Fruit fly (Drosophila melanogaster) whole organism, embryonic: ENCODE data around the gene CG9130.
A peak's percentile ranks its signal among the peaks of the same experiment; 100 is the strongest.

Source experiments
- Awh ChIP-seq: fragments of 200-800 bp; sonication (Bioruptor generic); IDR thresholded peaks from 2 replicates; pipeline ENCODE4, ENCODE4 v1.3.6; 2022; ENCODE audit warnings: missing biosample characterization, missing genetic modification characterization
- CG10267 ChIP-seq: fragments of 200-800 bp; sonication (Bioruptor generic); optimal IDR thresholded peaks from 2 replicates; lab custom pipeline; 2018; ENCODE audit warnings: missing biosample characterization, mild to moderate bottlenecking, missing genetic modification characterization, moderate library complexity
- CG11456 ChIP-seq: fragments of 200-800 bp; sonication (Bioruptor generic); IDR thresholded peaks from 3 replicates; pipeline ENCODE4 v1.3.6; 2022; ENCODE audit warnings: missing biosample characterization, missing genetic modification characterization
- CG12659 ChIP-seq: fragments of 200-800 bp; sonication (Bioruptor generic); optimal IDR thresholded peaks from 3 replicates; lab custom pipeline; 2017; ENCODE audit warnings: mild to moderate bottlenecking, missing biosample characterization, missing genetic modification reagents, missing genetic modification characterization
- CG13424 ChIP-seq: fragments of 200-800 bp; sonication (Bioruptor generic); optimal IDR thresholded peaks from 2 replicates; lab custom pipeline; 2019; ENCODE audit warnings: missing biosample characterization, mild to moderate bottlenecking, missing genetic modification characterization, moderate library complexity
- CG14441 ChIP-seq: fragments of 200-800 bp; sonication (Bioruptor generic); IDR thresholded peaks from 2 replicates; pipeline ENCODE4 v1.3.6; 2022; ENCODE audit warnings: missing biosample characterization, missing genetic modification characterization
- CG14965 ChIP-seq: fragments of 200-800 bp; sonication (Bioruptor generic); optimal IDR thresholded peaks from 2 replicates; lab custom pipeline; 2016; ENCODE audit warnings: missing biosample characterization, missing genetic modification characterization, borderline replicate concordance
- CG15514 ChIP-seq: fragments of 200-800 bp; sonication (Bioruptor generic); optimal IDR thresholded peaks from 3 replicates; lab custom pipeline; 2017; ENCODE audit warnings: missing biosample characterization, missing genetic modification characterization, mild to moderate bottlenecking, moderate library complexity, missing genetic modification reagents
- CG15601 ChIP-seq: fragments of 200-800 bp; sonication (Bioruptor generic); optimal IDR thresholded peaks from 3 replicates; lab custom pipeline; 2019; ENCODE audit warnings: missing biosample characterization, mild to moderate bottlenecking, missing genetic modification characterization, moderate library complexity
- CG1602 ChIP-seq: fragments of 200-800 bp; sonication (Bioruptor generic); optimal IDR thresholded peaks from 3 replicates; lab custom pipeline; 2016; ENCODE audit warnings: missing biosample characterization, missing genetic modification characterization
- CG18262 ChIP-seq: fragments of 200-800 bp; optimal IDR thresholded peaks from 3 replicates; lab custom pipeline; 2019; ENCODE audit warnings: missing biosample characterization, mild to moderate bottlenecking, missing genetic modification characterization, moderate library complexity
- CG2875 ChIP-seq: fragments of 200-800 bp; sonication (Bioruptor generic); optimal IDR thresholded peaks from 2 replicates; lab custom pipeline; 2017; ENCODE audit warnings: missing biosample characterization, mild to moderate bottlenecking, missing genetic modification characterization, missing genetic modification reagents
- CG3065 ChIP-seq: fragments of 200-800 bp; sonication (Bioruptor generic); optimal IDR thresholded peaks from 2 replicates; lab custom pipeline; 2016; ENCODE audit warnings: missing biosample characterization, missing genetic modification characterization
- CG7786 ChIP-seq: fragments of 200-800 bp; sonication (Bioruptor generic); optimal IDR thresholded peaks from 2 replicates; lab custom pipeline; 2016; ENCODE audit warnings: missing biosample characterization, missing genetic modification characterization
- CG7963 ChIP-seq: fragments of 200-800 bp; sonication (Bioruptor generic); IDR thresholded peaks from 3 replicates; pipeline ENCODE4 v1.3.6; 2022; ENCODE audit warnings: missing biosample characterization, missing genetic modification characterization; ENCODE audit not compliant: partially characterized antibody
- CG9876 ChIP-seq: fragments of 200-800 bp; sonication (Bioruptor generic); optimal IDR thresholded peaks from 2 replicates; lab custom pipeline; 2016; ENCODE audit warnings: missing biosample characterization, missing genetic modification characterization
- CG9932 ChIP-seq: fragments of 200-800 bp; sonication (Bioruptor generic); IDR thresholded peaks from 2 replicates; pipeline ENCODE4 v1.3.6; 2022; ENCODE audit warnings: missing biosample characterization, missing genetic modification characterization
- Dek ChIP-seq: fragments of 200-800 bp; sonication (Bioruptor generic); optimal IDR thresholded peaks from 3 replicates; lab custom pipeline; 2019; ENCODE audit warnings: missing biosample characterization, mild to moderate bottlenecking, missing genetic modification characterization, moderate library complexity
- Dll ChIP-seq: fragments of 200-800 bp; sonication (Bioruptor generic); IDR thresholded peaks from 4 replicates; pipeline ENCODE4 v1.3.6; 2022; ENCODE audit warnings: missing biosample characterization, missing genetic modification characterization; ENCODE audit not compliant: partially characterized antibody
- Dref ChIP-seq: fragments of 200-800 bp; sonication (Bioruptor generic); IDR thresholded peaks from 2 replicates; pipeline ENCODE4 v1.3.6; 2022; ENCODE audit warnings: missing biosample characterization, missing genetic modification characterization
- E2f2 ChIP-seq: fragments of 200-800 bp; sonication (Bioruptor generic); IDR thresholded peaks from 2 replicates; pipeline ENCODE4 v1.3.6; 2022; ENCODE audit warnings: missing biosample characterization, missing genetic modification characterization
- Elba2 ChIP-seq: fragments of 200-800 bp; sonication (Bioruptor generic); optimal IDR thresholded peaks from 3 replicates; lab custom pipeline; 2016; ENCODE audit warnings: missing biosample characterization, missing genetic modification characterization
- Fer2 ChIP-seq: fragments of 200-800 bp; sonication (Bioruptor generic); optimal IDR thresholded peaks from 2 replicates; lab custom pipeline; 2018; ENCODE audit warnings: missing biosample characterization, mild to moderate bottlenecking, missing genetic modification characterization, moderate library complexity
- Fer3 ChIP-seq: fragments of 200-800 bp; sonication (Bioruptor generic); optimal IDR thresholded peaks from 2 replicates; lab custom pipeline; 2018; ENCODE audit warnings: missing biosample characterization, mild to moderate bottlenecking, missing genetic modification characterization, moderate library complexity
- HLH3B ChIP-seq: fragments of 200-800 bp; sonication (Bioruptor generic); IDR thresholded peaks from 2 replicates; pipeline ENCODE4 v1.3.6; 2022; ENCODE audit warnings: missing biosample characterization, missing genetic modification characterization
- HmgD ChIP-seq: fragments of 200-800 bp; sonication (Bioruptor generic); optimal IDR thresholded peaks from 3 replicates; lab custom pipeline; 2016; ENCODE audit warnings: missing biosample characterization, missing genetic modification characterization
- HmgZ ChIP-seq: fragments of 200-800 bp; sonication (Bioruptor generic); optimal IDR thresholded peaks from 2 replicates; lab custom pipeline; 2018; ENCODE audit warnings: missing biosample characterization, mild to moderate bottlenecking, missing genetic modification characterization
- Lhr ChIP-seq: fragments of 200-800 bp; sonication (Bioruptor generic); optimal IDR thresholded peaks from 3 replicates; lab custom pipeline; 2017; ENCODE audit warnings: mild to moderate bottlenecking, missing biosample characterization, missing genetic modification reagents, missing genetic modification characterization
- MBD-R2 ChIP-seq: fragments of 200-800 bp; sonication (Bioruptor generic); IDR thresholded peaks from 2 replicates; pipeline ENCODE4 v1.3.6; 2022; ENCODE audit warnings: missing biosample characterization, missing genetic modification characterization
- MTF-1 ChIP-seq: fragments of 200-800 bp; sonication (Bioruptor generic); optimal IDR thresholded peaks from 2 replicates; lab custom pipeline; 2018; ENCODE audit warnings: missing biosample characterization, mild to moderate bottlenecking, missing genetic modification characterization, borderline replicate concordance
- Nf-YC ChIP-seq: fragments of 200-800 bp; optimal IDR thresholded peaks from 3 replicates; lab custom pipeline; 2019; ENCODE audit warnings: missing biosample characterization, mild to moderate bottlenecking, missing genetic modification characterization, moderate library complexity
- NfI ChIP-seq: fragments of 200-800 bp; sonication (Bioruptor generic); optimal IDR thresholded peaks from 3 replicates; lab custom pipeline; 2018; ENCODE audit warnings: missing biosample characterization, mild to moderate bottlenecking, missing genetic modification characterization, moderate library complexity
- Ptx1 ChIP-seq: fragments of 200-800 bp; sonication (Bioruptor generic); IDR thresholded peaks from 2 replicates; pipeline ENCODE4 v1.3.6; 2022; ENCODE audit warnings: missing biosample characterization, missing genetic modification characterization
- Six4 ChIP-seq: fragments of 200-800 bp; sonication (Bioruptor generic); optimal IDR thresholded peaks from 2 replicates; lab custom pipeline; 2016; ENCODE audit warnings: missing biosample characterization, missing genetic modification characterization
- az2 ChIP-seq: fragments of 200-800 bp; sonication (Bioruptor generic); optimal IDR thresholded peaks from 3 replicates; lab custom pipeline; 2016; ENCODE audit warnings: missing biosample characterization, missing genetic modification characterization
- gsb ChIP-seq: fragments of 200-800 bp; sonication (Bioruptor generic); IDR thresholded peaks from 2 replicates; pipeline ENCODE4 v1.3.6; 2022; ENCODE audit warnings: missing biosample characterization, missing genetic modification characterization
- ken ChIP-seq: fragments of 200-800 bp; sonication (Bioruptor generic); IDR thresholded peaks from 3 replicates; pipeline ENCODE4 v1.3.6; 2022; ENCODE audit warnings: missing biosample characterization, missing genetic modification characterization
- mirr ChIP-seq: fragments of 200-800 bp; sonication (Bioruptor generic); optimal IDR thresholded peaks from 3 replicates; lab custom pipeline; 2018; ENCODE audit warnings: missing biosample characterization, mild to moderate bottlenecking, missing genetic modification characterization
- nmo ChIP-seq: fragments of 200-800 bp; sonication (Bioruptor generic); optimal IDR thresholded peaks from 2 replicates; lab custom pipeline; 2018; ENCODE audit warnings: missing biosample characterization, mild to moderate bottlenecking, missing genetic modification characterization, moderate library complexity
- nom ChIP-seq: fragments of 200-800 bp; sonication (Bioruptor generic); optimal IDR thresholded peaks from 2 replicates; lab custom pipeline; 2017; ENCODE audit warnings: missing biosample characterization, missing genetic modification characterization, mild to moderate bottlenecking, moderate library complexity, missing genetic modification reagents
- otp ChIP-seq: fragments of 200-800 bp; sonication (Bioruptor generic); IDR thresholded peaks from 3 replicates; pipeline ENCODE4, ENCODE4 v1.3.6; 2022; ENCODE audit warnings: missing biosample characterization, missing genetic modification characterization
- pho ChIP-seq: fragments of 200-800 bp; sonication (Bioruptor generic); optimal IDR thresholded peaks from 2 replicates; lab custom pipeline; 2016; ENCODE audit warnings: missing biosample characterization, missing genetic modification characterization
- phol ChIP-seq: fragments of 200-800 bp; sonication (Bioruptor generic); optimal IDR thresholded peaks from 3 replicates; lab custom pipeline; 2018; ENCODE audit warnings: missing biosample characterization, mild to moderate bottlenecking, missing genetic modification characterization, moderate library complexity
- repo ChIP-seq: fragments of 200-800 bp; sonication (Bioruptor generic); optimal IDR thresholded peaks from 2 replicates; lab custom pipeline; 2016; ENCODE audit warnings: missing biosample characterization, missing genetic modification characterization
- row ChIP-seq: fragments of 200-800 bp; sonication (Bioruptor generic); IDR thresholded peaks from 3 replicates; pipeline ENCODE4 v1.3.6; 2022; ENCODE audit warnings: missing biosample characterization, missing genetic modification characterization
- sens ChIP-seq: fragments of 200-800 bp; sonication (Bioruptor generic); peaks from one replicate; lab custom pipeline; 2016; ENCODE audit warnings: missing biosample characterization, missing genetic modification characterization
- sens-2 ChIP-seq: fragments of 200-800 bp; sonication (Bioruptor generic); IDR thresholded peaks from 2 replicates; pipeline ENCODE4 v1.3.6; 2022; ENCODE audit warnings: missing biosample characterization, missing genetic modification characterization
- sob ChIP-seq: fragments of 200-800 bp; sonication (Bioruptor generic); IDR thresholded peaks from 2 replicates; pipeline ENCODE4 v1.3.6; 2022; ENCODE audit warnings: missing biosample characterization, missing genetic modification characterization
- unpg ChIP-seq: fragments of 200-800 bp; sonication (Bioruptor generic); optimal IDR thresholded peaks from 3 replicates; lab custom pipeline; 2018; ENCODE audit warnings: missing biosample characterization, mild to moderate bottlenecking, missing genetic modification characterization, moderate library complexity
- vvl ChIP-seq: fragments of 200-800 bp; sonication (Bioruptor generic); IDR thresholded peaks from 2 replicates; pipeline ENCODE4 v1.3.6; 2022; ENCODE audit warnings: missing biosample characterization, missing genetic modification characterization

Gene CG9130

DNA sequence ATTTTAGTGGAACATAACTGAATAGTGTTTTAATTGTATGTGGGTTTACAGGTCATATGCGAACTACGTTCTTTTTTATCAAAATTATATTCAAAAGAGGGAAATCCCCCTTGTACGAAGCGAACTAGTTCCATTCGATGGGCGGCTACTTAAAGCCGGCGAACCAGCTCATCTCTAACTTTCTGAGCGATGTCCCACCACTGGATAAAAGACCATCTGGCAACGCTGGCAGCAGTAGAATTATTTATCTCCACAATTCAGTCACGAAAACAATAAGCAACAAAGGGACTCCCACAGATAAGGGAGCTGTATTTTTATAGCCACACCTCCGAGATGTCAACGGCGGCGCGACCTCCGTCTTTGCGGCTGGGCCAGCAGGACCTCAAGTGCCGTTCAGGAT, 43.9 kb downstream of the CG9130 start, which contains the start of gene Rabex-5 (continued):
- TF ChIP-seq Fer3 (tag; lab: Kevin White, UChicago): no peak
- TF ChIP-seq nmo: peak; percentile 58
- peak; percentile 21; the same call in 1 of the 2 replicates for TF ChIP-seq Ptx1
- TF ChIP-seq Elba2 (GFP tag; lab: Kevin White, UChicago): no peak
- TF ChIP-seq NfI (GFP tag; lab: Kevin White, UChicago): peak; percentile 29
- peak; percentile 65; the same call in 1 of the 2 replicates for TF ChIP-seq vvl
- TF ChIP-seq CG9876: peak; percentile 17
- TF ChIP-seq az2 (GFP tag; lab: Kevin White, UChicago): peak; percentile 35
- TF ChIP-seq Dek (tag; lab: Kevin White, UChicago): peak; percentile 10
- peak; percentile 51 for TF ChIP-seq Dref (GFP tag; lab: Robert Waterston, UW)
- peak; percentile 88 for TF ChIP-seq row (GFP tag; lab: Robert Waterston, UW)
- peak; percentile 70 for TF ChIP-seq CG9932 (GFP tag; lab: Robert Waterston, UW)
- TF ChIP-seq CG1602 (GFP tag; lab: Kevin White, UChicago): no peak
- no peak for TF ChIP-seq CG2875 (GFP tag; lab: Kevin White, UChicago)

- TF ChIP-seq Dll (GFP tag; lab: Robert Waterston, UW) (peak; percentile 58; the same call in 3 of the 4 replicates), MBD-R2 (GFP tag; lab: Robert Waterston, UW) (peak; percentile 27), mirr (peak; percentile 31), HLH3B (GFP tag; lab: Robert Waterston, UW) (no peak), CG11456 (GFP tag; lab: Robert Waterston, UW) (peak; percentile 49; the same call in 1 of the 3 replicates), HmgZ (tag; lab: Kevin White, UChicago) (peak; percentile 26), sens-2 (GFP tag; lab: Robert Waterston, UW) (0 out of 2 replicates have a peak, but pooled peaks have one; percentile 11), CG15601 (tag; lab: Kevin White, UChicago) (no peak), CG3065 (GFP tag; lab: Kevin White, UChicago) (no peak), CG14965 (GFP tag; lab: Kevin White, UChicago) (no peak), Awh (GFP tag; lab: Robert Waterston, UW) (0 out of 2 replicates have a peak, but pooled peaks have one; percentile 30), repo (GFP tag; lab: Kevin White, UChicago) (peak; percentile 18), phol (tag; lab: Kevin White, UChicago) (peak; percentile 4), Nf-YC (peak; percentile 19), CG14441 (no peak), nom (GFP tag; lab: Kevin White, UChicago) (peak; percentile 38), sens (peak; percentile 70), CG10267 (tag; lab: Kevin White, UChicago) (peak; percentile 17), Six4 (peak; percentile 4), CG15514 (peak; percentile 96), CG12659 (GFP tag; lab: Kevin White, UChicago) (peak; percentile 2), CG13424 (tag; lab: Kevin White, UChicago) (no peak), E2f2 (GFP tag; lab: Robert Waterston, UW) (peak; percentile 96), gsb (0 out of 2 replicates have a peak, but pooled peaks have one; percentile 28), ken (peak; percentile 41; the same call in 1 of the 3 replicates), Fer2 (no peak), unpg (GFP tag; lab: Kevin White, UChicago) (no peak), MTF-1 (GFP tag; lab: Kevin White, UChicago) (peak; percentile 24), pho (GFP tag; lab: Kevin White, UChicago) (no peak), sob (GFP tag; lab: Robert Waterston, UW) (no peak), CG7963 (GFP tag; lab: Robert Waterston, UW) (no peak), CG7786 (GFP tag; lab: Kevin White, UChicago) (no peak), Lhr (no peak), HmgD (GFP tag; lab: Kevin White, UChicago) (no peak), otp (peak; percentile 12; the same call in 1 of the 3 replicates), CG18262 (tag; lab: Kevin White, UChicago) (peak; percentile 13)
Measured at dm6 chr3L:1298509-1298908, 46.7 kb downstream of the CG9130 start, which contains the start of gene scf. TSS of gene scf (plus strand) at chr3L:1298672.
